Worm (Caenorhabditis elegans) whole organism, late embryonic: ENCODE results near the gene F36H1.12.

Experiments used
- ceh-14 ChIP-seq: sonication (generic microtip); optimal IDR thresholded peaks from 2 replicates; lab custom pipeline; 2016; ENCODE audit warnings: missing genotype, missing genetic modification characterization, missing compliant biosample characterization
- ceh-18 ChIP-seq: sonication (generic microtip); optimal IDR thresholded peaks from 2 replicates; lab custom pipeline; 2016; ENCODE audit warnings: missing genetic modification characterization, missing compliant biosample characterization
- ceh-19 ChIP-seq: fragments of 200-800 bp; sonication (Bioruptor generic); optimal IDR thresholded peaks from 2 replicates; lab custom pipeline; 2018; ENCODE audit warnings: mild to moderate bottlenecking, missing genetic modification characterization, missing compliant biosample characterization
- ceh-2 ChIP-seq: sonication (generic microtip); optimal IDR thresholded peaks from 2 replicates; lab custom pipeline; 2016; ENCODE audit warnings: missing genotype, missing genetic modification characterization, missing compliant biosample characterization
- ceh-22 ChIP-seq: sonication (generic microtip); optimal IDR thresholded peaks from 2 replicates; lab custom pipeline; 2017; ENCODE audit warnings: missing biosample characterization, missing genetic modification characterization
- ceh-24 ChIP-seq: sonication (generic microtip); optimal IDR thresholded peaks from 2 replicates; lab custom pipeline; 2016; ENCODE audit warnings: mild to moderate bottlenecking, missing genetic modification characterization, missing compliant biosample characterization
- ceh-30 ChIP-seq: fragments of 150-350 bp; optimal IDR thresholded peaks from 2 replicates; lab custom pipeline; 2014; ENCODE audit warnings: missing biosample characterization, missing genetic modification characterization
- ceh-34 ChIP-seq: sonication (generic microtip); optimal IDR thresholded peaks from 2 replicates; lab custom pipeline; 2016; ENCODE audit warnings: mild to moderate bottlenecking, missing genetic modification characterization, missing compliant biosample characterization
- ceh-45 ChIP-seq: fragments of 200-800 bp; sonication (Bioruptor generic); IDR thresholded peaks from 2 replicates; pipeline ENCODE4 v1.3.6; 2022; ENCODE audit warnings: missing genetic modification reagents, missing genetic modification characterization, missing compliant biosample characterization
- dmd-4 ChIP-seq: sonication (generic microtip); optimal IDR thresholded peaks from 2 replicates; lab custom pipeline; 2016; ENCODE audit warnings: borderline replicate concordance, missing genetic modification characterization, missing compliant biosample characterization
- gmeb-2 ChIP-seq: sonication (generic microtip); optimal IDR thresholded peaks from 2 replicates; lab custom pipeline; 2016; ENCODE audit warnings: missing genetic modification characterization, inconsistent platforms, missing compliant biosample characterization
- hlh-13 ChIP-seq: fragments of 200-800 bp; sonication (Bioruptor generic); optimal IDR thresholded peaks from 2 replicates; lab custom pipeline; 2018; ENCODE audit warnings: mild to moderate bottlenecking, missing genetic modification characterization, missing compliant biosample characterization
- hlh-30 ChIP-seq: sonication (generic microtip); optimal IDR thresholded peaks from 2 replicates; lab custom pipeline; 2017; ENCODE audit warnings: antibody characterized with exemption, missing genetic modification characterization, missing compliant biosample characterization; ENCODE audit not compliant: insufficient read depth
- hlh-8 ChIP-seq: sonication (generic microtip); optimal IDR thresholded peaks from 2 replicates; lab custom pipeline; 2016; ENCODE audit warnings: missing genotype, missing genetic modification characterization, missing compliant biosample characterization
- nhr-11 ChIP-seq: fragments of 150-350 bp; optimal IDR thresholded peaks from 2 replicates; lab custom pipeline; 2014; ENCODE audit warnings: missing biosample characterization, missing genetic modification characterization
- pag-3 ChIP-seq: sonication (generic microtip); optimal IDR thresholded peaks from 2 replicates; lab custom pipeline; 2016; ENCODE audit warnings: missing compliant biosample characterization, missing genetic modification characterization, borderline replicate concordance
- pat-9 ChIP-seq: fragments of 200-800 bp; sonication (Bioruptor generic); optimal IDR thresholded peaks from 2 replicates; lab custom pipeline; 2018; ENCODE audit warnings: mild to moderate bottlenecking, missing genetic modification characterization, moderate library complexity, missing compliant biosample characterization
- pha-2 ChIP-seq: sonication (generic microtip); optimal IDR thresholded peaks from 2 replicates; lab custom pipeline; 2017; ENCODE audit warnings: mild to moderate bottlenecking, missing genetic modification characterization, missing compliant biosample characterization
- tbx-2 ChIP-seq: sonication (generic microtip); optimal IDR thresholded peaks from 2 replicates; lab custom pipeline; 2016; ENCODE audit warnings: missing genetic modification characterization, missing compliant biosample characterization
- tbx-7 ChIP-seq: sonication (generic microtip); optimal IDR thresholded peaks from 2 replicates; lab custom pipeline; 2016; ENCODE audit warnings: missing genotype, missing genetic modification characterization, missing compliant biosample characterization
- ttx-3 ChIP-seq: sonication (generic microtip); optimal IDR thresholded peaks from 2 replicates; lab custom pipeline; 2016; ENCODE audit warnings: missing genetic modification reagents, missing genetic modification characterization, missing compliant biosample characterization
- unc-42 ChIP-seq: sonication (generic microtip); optimal IDR thresholded peaks from 2 replicates; lab custom pipeline; 2016; ENCODE audit warnings: missing genotype, missing genetic modification characterization, missing compliant biosample characterization

F36H1.12 gene

ce11 chrIV:11008255-11008654 is 45.2 kb downstream of the F36H1.12 start:
- TF ChIP-seq hlh-30 (tag; lab: Kevin White, UChicago) (peak; percentile 20), ceh-14 (tag; lab: Kevin White, UChicago) (no peak), hlh-13 (GFP tag; lab: Kevin White, UChicago) (no peak)

- TF ChIP-seq tbx-7 (no peak), pat-9 (tag; lab: Kevin White, UChicago) (no peak), pag-3 (tag; lab: Kevin White, UChicago) (no peak), pha-2 (no peak), unc-42 (tag; lab: Kevin White, UChicago) (no peak), ceh-30 (tag; lab: Kevin White, UChicago) (no peak), nhr-11 (no peak), hlh-8 (no peak), dmd-4 (tag; lab: Kevin White, UChicago) (no peak), ceh-2 (tag; lab: Kevin White, UChicago) (no peak), tbx-2 (tag; lab: Kevin White, UChicago) (no peak), ceh-45 (GFP tag; lab: Robert Waterston, UW) (no peak)
- TF ChIP-seq, all 69 proteins: peak for 0
These were observed 46.6 kb downstream of the F36H1.12 start for ce11 chrIV:11006868-11007267.

ce11 chrIV:11006383-11006782 is 47.1 kb downstream of the F36H1.12 start:
- TF ChIP-seq ceh-19 (GFP tag; lab: Kevin White, UChicago) (no peak), pat-9 (tag; lab: Kevin White, UChicago) (no peak), ceh-34 (tag; lab: Kevin White, UChicago) (peak; percentile 69), ceh-22 (no peak)

ce11 chrIV:11004273-11004672 is 49.2 kb downstream of the F36H1.12 start, which contains the start of gene F13H10.1:
Gene F13H10.1, plus strand, starts transcription at chrIV:11004573.
- no peak for TF ChIP-seq ceh-18
- TF ChIP-seq ceh-30 (tag; lab: Kevin White, UChicago) = no peak
- TF ChIP-seq ttx-3 (tag; lab: Kevin White, UChicago) = no peak
- no peak for TF ChIP-seq ceh-24 (tag; lab: Kevin White, UChicago)
- no peak for TF ChIP-seq gmeb-2 (tag; lab: Kevin White, UChicago)
- TF ChIP-seq ceh-19 (GFP tag; lab: Kevin White, UChicago) = no peak
